Worm (Caenorhabditis elegans) whole organism, mixed stage, embryonic: ENCODE data around the gene ZK643.2.

Experiments
- M03D4.4 ChIP-seq: sonication (generic microtip); optimal IDR thresholded peaks from 2 replicates; lab custom pipeline; 2017; ENCODE audit warnings: mild to moderate bottlenecking, missing genetic modification characterization, missing compliant biosample characterization
- bed-3 ChIP-seq: fragments of 200-800 bp; sonication (Bioruptor generic); optimal IDR thresholded peaks from 3 replicates; lab custom pipeline; 2018; ENCODE audit warnings: mild to moderate bottlenecking, missing genetic modification characterization, moderate library complexity, missing compliant biosample characterization
- blmp-1 ChIP-seq: fragments of 150-350 bp; optimal IDR thresholded peaks from 2 replicates; lab custom pipeline; 2014; ENCODE audit warnings: missing biosample characterization, missing genetic modification characterization
- ceh-39 ChIP-seq: fragments of 150-350 bp; optimal IDR thresholded peaks from 2 replicates; lab custom pipeline; 2014; ENCODE audit warnings: missing biosample characterization, missing genetic modification characterization
- ceh-43 ChIP-seq: fragments of 200-800 bp; sonication (Bioruptor generic); optimal IDR thresholded peaks from 2 replicates; lab custom pipeline; 2018; ENCODE audit warnings: mild to moderate bottlenecking, missing genetic modification characterization, moderate library complexity, missing compliant biosample characterization
- ceh-83 ChIP-seq: fragments of 200-800 bp; sonication (Bioruptor generic); optimal IDR thresholded peaks from 2 replicates; lab custom pipeline; 2018; ENCODE audit warnings: mild to moderate bottlenecking, missing genetic modification characterization, missing compliant biosample characterization
- ces-1 ChIP-seq: fragments of 150-350 bp; optimal IDR thresholded peaks from 2 replicates; lab custom pipeline; 2014; ENCODE audit warnings: missing biosample characterization, missing genetic modification reagents, missing genetic modification characterization
- elt-1 ChIP-seq: sonication (generic microtip); optimal IDR thresholded peaks from 2 replicates; lab custom pipeline; 2017; ENCODE audit warnings: missing genetic modification characterization, mild to moderate bottlenecking, missing compliant biosample characterization, antibody characterized with exemption, moderate library complexity, borderline replicate concordance; ENCODE audit not compliant: insufficient read depth
- flh-1 ChIP-seq: fragments of 200-800 bp; sonication (Bioruptor generic); optimal IDR thresholded peaks from 2 replicates; lab custom pipeline; 2018; ENCODE audit warnings: mild to moderate bottlenecking, missing genetic modification characterization, moderate library complexity, missing compliant biosample characterization
- ham-2 ChIP-seq: fragments of 200-800 bp; sonication (Bioruptor generic); optimal IDR thresholded peaks from 2 replicates; lab custom pipeline; 2018; ENCODE audit warnings: mild to moderate bottlenecking, missing genetic modification characterization, missing compliant biosample characterization
- hlh-1 ChIP-seq: fragments of 150-350 bp; optimal IDR thresholded peaks from 2 replicates; lab custom pipeline; 2014; ENCODE audit warnings: missing biosample characterization, missing genetic modification reagents, missing genetic modification characterization
- lin-13 ChIP-seq: fragments of 150-350 bp; optimal IDR thresholded peaks from 2 replicates; lab custom pipeline; 2014; ENCODE audit warnings: missing biosample characterization, missing genetic modification characterization
- lsy-2 ChIP-seq: fragments of 150-350 bp; optimal IDR thresholded peaks from 2 replicates; lab custom pipeline; 2014; ENCODE audit warnings: missing biosample characterization, missing genetic modification characterization
- mab-5 ChIP-seq: fragments of 150-350 bp; optimal IDR thresholded peaks from 2 replicates; lab custom pipeline; 2014; ENCODE audit warnings: missing biosample characterization, missing genetic modification characterization
- mep-1 ChIP-seq: fragments of 150-350 bp; optimal IDR thresholded peaks from 2 replicates; lab custom pipeline; 2017; ENCODE audit warnings: missing biosample characterization, missing genetic modification reagents, missing genetic modification characterization, inconsistent platforms
- mls-2 ChIP-seq: sonication (generic microtip); optimal IDR thresholded peaks from 2 replicates; lab custom pipeline; 2016; ENCODE audit warnings: mild to moderate bottlenecking, missing genetic modification characterization, moderate library complexity, missing compliant biosample characterization
- nhr-12 ChIP-seq: fragments of 150-350 bp; optimal IDR thresholded peaks from 2 replicates; lab custom pipeline; 2014; ENCODE audit warnings: missing biosample characterization, missing genetic modification characterization
- nhr-237 ChIP-seq: fragments of 150-350 bp; optimal IDR thresholded peaks from 2 replicates; lab custom pipeline; 2014; ENCODE audit warnings: missing biosample characterization, missing genetic modification characterization
- nhr-28 ChIP-seq: fragments of 150-350 bp; optimal IDR thresholded peaks from 2 replicates; lab custom pipeline; 2014; ENCODE audit warnings: missing biosample characterization, missing genetic modification characterization
- nhr-76 ChIP-seq: sonication (generic microtip); optimal IDR thresholded peaks from 2 replicates; lab custom pipeline; 2017; ENCODE audit warnings: missing biosample characterization, missing genetic modification characterization
- pha-4 ChIP-seq: fragments of 150-350 bp; optimal IDR thresholded peaks from 2 replicates; lab custom pipeline; 2018; ENCODE audit warnings: missing biosample characterization, missing genetic modification reagents, missing genetic modification characterization
- sem-2 ChIP-seq: fragments of 200-800 bp; sonication (Bioruptor generic); optimal IDR thresholded peaks from 2 replicates; lab custom pipeline; 2018; ENCODE audit warnings: mild to moderate bottlenecking, missing genetic modification characterization, missing compliant biosample characterization
- snpc-4 ChIP-seq: fragments of 150-350 bp; optimal IDR thresholded peaks from 2 replicates; lab custom pipeline; 2014; ENCODE audit warnings: missing biosample characterization, missing genetic modification characterization
- sptf-1 ChIP-seq: sonication (generic microtip); optimal IDR thresholded peaks from 2 replicates; lab custom pipeline; 2017; ENCODE audit warnings: mild to moderate bottlenecking, missing genetic modification characterization, moderate library complexity, missing compliant biosample characterization
- tbx-8 ChIP-seq: fragments of 200-800 bp; sonication (Bioruptor generic); optimal IDR thresholded peaks from 2 replicates; lab custom pipeline; 2018; ENCODE audit warnings: mild to moderate bottlenecking, missing genetic modification characterization, moderate library complexity, missing compliant biosample characterization
- unc-120 ChIP-seq: sonication (generic microtip); optimal IDR thresholded peaks from 2 replicates; lab custom pipeline; 2017; ENCODE audit warnings: missing genetic modification characterization, missing compliant biosample characterization; ENCODE audit not compliant: poor library complexity, severe bottlenecking
- unc-62 ChIP-seq: fragments of 150-350 bp; optimal IDR thresholded peaks from 2 replicates; lab custom pipeline; 2014; ENCODE audit warnings: missing biosample characterization, missing genetic modification reagents, missing genetic modification characterization
- zip-8 ChIP-seq: fragments of 150-350 bp; optimal IDR thresholded peaks from 2 replicates; lab custom pipeline; 2014; ENCODE audit warnings: missing biosample characterization, missing genetic modification characterization
- ztf-11 ChIP-seq: fragments of 150-350 bp; optimal IDR thresholded peaks from 2 replicates; lab custom pipeline; 2014; ENCODE audit warnings: missing biosample characterization, missing genetic modification characterization

Gene ZK643.2

DNA sequence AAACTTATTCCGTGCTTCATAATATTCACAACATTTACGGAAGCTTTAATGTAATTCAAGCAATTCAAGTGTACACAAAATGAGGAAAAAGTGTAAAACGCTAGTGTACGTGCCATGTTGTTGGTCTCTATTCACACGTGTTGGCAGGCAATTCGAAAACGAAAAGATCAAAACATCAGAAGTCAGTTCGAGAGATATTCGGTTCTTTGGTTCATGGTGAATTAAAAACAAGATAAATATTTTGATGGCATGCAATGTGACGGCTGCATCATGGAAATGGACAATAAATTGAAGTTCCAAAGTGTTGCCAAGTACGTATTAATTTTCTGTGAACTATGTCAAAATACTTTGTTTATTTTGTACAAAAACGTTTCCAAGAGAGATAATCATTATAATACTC lies 34.3 kb upstream of the ZK643.2 start:
- TF ChIP-seq unc-62 (GFP tag; lab: Kevin White, UChicago) (peak; percentile 60), nhr-237 (peak; percentile 39), lsy-2 (peak; percentile 4), sem-2 (GFP tag; lab: Kevin White, UChicago) (no peak), hlh-1 (peak; percentile 13)

DNA sequence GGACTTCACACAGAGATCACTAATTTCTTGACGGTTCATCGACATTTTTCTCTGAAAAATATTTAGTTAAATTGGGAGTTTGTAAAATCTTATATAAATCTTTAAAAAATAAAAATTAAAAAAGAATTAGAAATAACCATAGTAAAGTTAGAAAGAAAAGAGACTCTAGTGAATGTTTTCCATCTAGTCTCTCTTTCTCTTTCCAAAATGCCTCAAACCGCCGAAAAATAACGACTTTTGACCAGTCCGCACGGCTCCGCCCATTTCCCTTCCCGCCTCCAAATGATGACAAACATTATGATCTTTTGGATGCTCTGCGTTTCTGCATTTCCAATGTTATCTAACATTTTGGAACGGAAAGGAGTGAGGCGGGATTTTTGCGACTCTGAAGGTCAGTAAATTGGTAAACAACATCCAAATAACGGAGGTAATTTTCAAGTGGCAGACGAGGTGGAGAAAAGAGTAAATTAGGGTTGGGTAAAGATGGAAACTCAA lies 33.1 kb upstream of the ZK643.2 start, which contains the start of gene glb-1:
glb-1 (minus strand) TSS at position 51 of the 495 bp plus-strand sequence.
- TF ChIP-seq unc-120 (tag; lab: Kevin White, UChicago), result no peak
- no peak for TF ChIP-seq nhr-76
- TF ChIP-seq zip-8 (tag; lab: Kevin White, UChicago), result no peak
- no peak for TF ChIP-seq mep-1 (tag; lab: Kevin White, UChicago)
- TF ChIP-seq hlh-1, result no peak
- TF ChIP-seq mls-2 (tag; lab: Kevin White, UChicago), result no peak
- TF ChIP-seq blmp-1 (tag; lab: Kevin White, UChicago), result no peak
- TF ChIP-seq snpc-4 (tag; lab: Kevin White, UChicago), result no peak
- TF ChIP-seq sptf-1 (tag; lab: Kevin White, UChicago), result no peak

DNA sequence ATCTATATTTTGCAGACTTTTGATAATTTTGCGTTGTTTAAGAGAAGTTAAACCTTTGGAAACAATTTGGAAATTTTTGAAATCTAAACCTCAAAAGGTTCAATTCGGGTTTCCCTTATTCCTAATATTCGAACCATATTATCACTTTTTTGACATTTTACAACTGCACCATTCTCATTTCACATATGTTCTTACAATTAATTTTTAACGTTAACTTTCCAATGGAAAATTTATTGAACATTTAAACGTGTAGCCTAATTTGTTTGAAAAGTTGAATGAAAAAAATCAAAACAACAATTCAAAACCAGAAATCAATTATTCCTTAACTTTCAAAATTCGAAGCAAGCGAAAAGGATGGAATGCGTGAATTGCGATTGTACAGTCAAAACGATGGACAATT lies 32.4 kb upstream of the ZK643.2 start, which contains the start of gene ZK637.12:
ZK637.12 (plus strand) TSS at position 301 of the 400 bp plus-strand sequence.
- TF ChIP-seq lin-13 (tag; lab: Kevin White, UChicago), result no peak
- no peak for TF ChIP-seq blmp-1 (tag; lab: Kevin White, UChicago)
- TF ChIP-seq unc-120 (tag; lab: Kevin White, UChicago), result no peak
- no peak for TF ChIP-seq ceh-43 (GFP tag; lab: Kevin White, UChicago)
- TF ChIP-seq ceh-39 (tag; lab: Kevin White, UChicago), result no peak
- no peak for TF ChIP-seq nhr-12 (tag; lab: Kevin White, UChicago)
- TF ChIP-seq nhr-76, result no peak
- TF ChIP-seq pha-4, result no peak
- TF ChIP-seq nhr-28 (tag; lab: Kevin White, UChicago), result no peak
- TF ChIP-seq nhr-237, result no peak
- no peak for TF ChIP-seq ham-2
- no peak for TF ChIP-seq mep-1 (tag; lab: Kevin White, UChicago)
- TF ChIP-seq elt-1 (tag; lab: Kevin White, UChicago), result no peak
- no peak for TF ChIP-seq sem-2 (GFP tag; lab: Kevin White, UChicago)
- TF ChIP-seq bed-3, result no peak

DNA sequence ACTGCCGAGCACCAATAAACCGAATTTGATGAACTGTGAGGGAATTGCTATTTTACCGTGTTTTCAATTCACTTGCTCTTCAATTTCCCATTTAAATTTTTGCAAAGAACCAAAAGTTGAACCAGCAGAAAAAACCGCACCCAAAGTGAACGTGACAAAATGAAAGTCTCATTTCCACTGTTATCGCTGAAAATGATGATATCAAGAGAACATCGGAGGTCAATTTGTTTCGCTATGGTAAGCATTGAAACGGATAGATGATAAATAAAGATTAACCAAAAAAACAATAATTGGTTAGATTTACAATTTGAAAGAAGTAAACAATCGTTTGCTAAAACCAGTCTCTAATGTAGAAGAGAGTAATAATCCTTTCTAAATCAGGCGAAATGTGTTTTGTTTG lies 30.8 kb upstream of the ZK643.2 start:
- no peak for TF ChIP-seq ces-1
- no peak for TF ChIP-seq flh-1 (GFP tag; lab: Kevin White, UChicago)
- TF ChIP-seq ztf-11 (tag; lab: Kevin White, UChicago), result no peak

DNA sequence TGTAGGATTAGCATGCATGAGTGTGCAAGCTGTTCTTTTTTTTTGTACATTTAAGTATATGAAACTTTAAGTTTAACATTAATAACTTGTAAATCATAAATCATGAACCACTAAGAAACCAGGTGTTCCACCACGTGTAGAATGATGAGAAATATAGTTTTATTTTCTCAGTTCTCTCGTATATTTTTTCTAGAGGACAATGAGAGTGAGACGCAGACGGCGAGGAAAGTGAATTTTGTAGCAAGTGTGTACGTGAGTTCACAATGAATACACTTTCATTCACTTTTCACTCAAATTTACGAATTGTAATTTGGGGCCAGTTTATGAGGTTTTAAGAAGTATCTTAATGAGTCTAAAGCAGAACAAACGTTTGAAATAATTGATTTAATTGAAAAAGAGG lies 29.8 kb upstream of the ZK643.2 start:
- no peak for TF ChIP-seq sem-2 (GFP tag; lab: Kevin White, UChicago)
- peak; percentile 50 for TF ChIP-seq mab-5

DNA sequence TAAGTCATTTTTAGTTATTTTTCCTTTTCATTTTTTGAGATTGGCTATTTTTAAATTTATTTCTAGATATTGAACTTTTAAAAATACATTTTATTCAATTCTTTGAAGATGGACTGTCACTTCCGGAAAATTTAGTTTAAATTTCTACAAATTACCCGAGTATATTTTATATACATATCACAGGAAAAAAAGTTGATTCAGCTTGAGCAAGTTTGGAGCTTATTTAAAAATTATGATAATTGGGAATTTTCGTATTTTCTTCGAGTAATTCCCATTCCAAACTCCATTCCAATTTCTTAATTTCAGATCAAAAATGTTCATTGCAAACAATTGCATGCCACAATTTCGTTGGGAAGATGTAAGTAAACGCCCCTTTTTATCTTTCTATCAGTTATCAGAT lies 26.6 kb upstream of the ZK643.2 start, which contains the start of gene arrd-15:
arrd-15 (plus strand) TSS at position 301 of the 400 bp plus-strand sequence.
- TF ChIP-seq nhr-76, result no peak
- no peak for TF ChIP-seq lin-13 (tag; lab: Kevin White, UChicago)
- TF ChIP-seq tbx-8, result no peak
- no peak for TF ChIP-seq M03D4.4 (tag; lab: Kevin White, UChicago)
- no peak for TF ChIP-seq ceh-43 (GFP tag; lab: Kevin White, UChicago)
- no peak for TF ChIP-seq pha-4
- no peak for TF ChIP-seq ceh-83 (GFP tag; lab: Kevin White, UChicago)
- no peak for TF ChIP-seq flh-1 (GFP tag; lab: Kevin White, UChicago)
- TF ChIP-seq mls-2 (tag; lab: Kevin White, UChicago), result no peak
- TF ChIP-seq mep-1 (tag; lab: Kevin White, UChicago), result no peak
- TF ChIP-seq unc-62 (GFP tag; lab: Kevin White, UChicago), result no peak
- TF ChIP-seq blmp-1 (tag; lab: Kevin White, UChicago), result no peak
- no peak for TF ChIP-seq nhr-237
- no peak for TF ChIP-seq nhr-28 (tag; lab: Kevin White, UChicago)
- TF ChIP-seq ces-1, result no peak
- no peak for TF ChIP-seq ztf-11 (tag; lab: Kevin White, UChicago)
